Fruit fly (Drosophila melanogaster) whole organism, embryonic: Measurements from ENCODE around the gene IntS10.

Experiments used
- Atf3 ChIP-seq: fragments of 200-800 bp; sonication (Bioruptor generic); optimal IDR thresholded peaks from 3 replicates; lab custom pipeline; 2016; ENCODE audit warnings: missing biosample characterization, missing genetic modification characterization
- Atf6 ChIP-seq: fragments of 200-800 bp; sonication (Bioruptor generic); IDR thresholded peaks from 2 replicates; pipeline ENCODE4 v1.3.6; 2022; ENCODE audit warnings: missing biosample characterization, missing genetic modification characterization
- CG10462 ChIP-seq: fragments of 200-800 bp; sonication (Bioruptor generic); optimal IDR thresholded peaks from 2 replicates; lab custom pipeline; 2016; ENCODE audit warnings: missing biosample characterization, missing genetic modification characterization
- CG10654 ChIP-seq: fragments of 200-800 bp; sonication (Bioruptor generic); optimal IDR thresholded peaks from 2 replicates; lab custom pipeline; 2016; ENCODE audit warnings: missing biosample characterization, missing genetic modification characterization
- CG10959 ChIP-seq: fragments of 200-800 bp; sonication (Bioruptor generic); IDR thresholded peaks from 2 replicates; pipeline ENCODE4 v1.3.6; 2022; ENCODE audit warnings: missing biosample characterization, missing genetic modification characterization
- CG10979 ChIP-seq: fragments of 200-800 bp; sonication (Bioruptor generic); optimal IDR thresholded peaks from 2 replicates; lab custom pipeline; 2018; ENCODE audit warnings: missing biosample characterization, mild to moderate bottlenecking, missing genetic modification characterization, moderate library complexity
- CG11560 ChIP-seq: fragments of 200-800 bp; sonication (Bioruptor generic); IDR thresholded peaks from 3 replicates; pipeline ENCODE4 v1.3.6; 2022; ENCODE audit warnings: missing biosample characterization, missing genetic modification characterization
- CG14014 ChIP-seq: fragments of 200-800 bp; sonication (Bioruptor generic); IDR thresholded peaks from 2 replicates; pipeline ENCODE4 v1.3.6; 2022; ENCODE audit warnings: missing biosample characterization, missing genetic modification characterization
- CG17612 ChIP-seq: fragments of 200-800 bp; sonication (Bioruptor generic); IDR thresholded peaks from 2 replicates; pipeline ENCODE4 v1.3.6; 2022; ENCODE audit warnings: missing biosample characterization, missing genetic modification characterization
- CG2712 ChIP-seq: fragments of 200-800 bp; optimal IDR thresholded peaks from 3 replicates; lab custom pipeline; 2019; ENCODE audit warnings: missing biosample characterization, mild to moderate bottlenecking, missing genetic modification characterization, moderate library complexity
- CG30431 ChIP-seq: fragments of 200-800 bp; sonication (Bioruptor generic); optimal IDR thresholded peaks from 2 replicates; lab custom pipeline; 2017; ENCODE audit warnings: missing biosample characterization, missing genetic modification characterization
- CG3065 ChIP-seq: fragments of 200-800 bp; sonication (Bioruptor generic); optimal IDR thresholded peaks from 2 replicates; lab custom pipeline; 2016; ENCODE audit warnings: missing biosample characterization, missing genetic modification characterization
- CG31365 ChIP-seq: fragments of 200-800 bp; sonication (Bioruptor generic); optimal IDR thresholded peaks from 2 replicates; lab custom pipeline; 2018; ENCODE audit warnings: missing biosample characterization, mild to moderate bottlenecking, missing genetic modification characterization
- CG42726 ChIP-seq: fragments of 200-800 bp; sonication (Bioruptor generic); IDR thresholded peaks from 2 replicates; pipeline ENCODE4 v1.3.6; 2022; ENCODE audit warnings: missing biosample characterization, missing genetic modification characterization; ENCODE audit not compliant: partially characterized antibody
- CG4360 ChIP-seq: fragments of 200-800 bp; sonication (Bioruptor generic); IDR thresholded peaks from 2 replicates; pipeline ENCODE4 v1.3.6; 2022; ENCODE audit warnings: missing biosample characterization, missing genetic modification characterization
- CG4617 ChIP-seq: fragments of 200-800 bp; sonication (Bioruptor generic); optimal IDR thresholded peaks from 3 replicates; lab custom pipeline; 2016; ENCODE audit warnings: missing biosample characterization, missing genetic modification characterization, borderline replicate concordance
- CG5953 ChIP-seq: fragments of 200-800 bp; sonication (Bioruptor generic); IDR thresholded peaks from 2 replicates; pipeline ENCODE4 v1.3.6; 2022; ENCODE audit warnings: missing biosample characterization, missing genetic modification characterization
- CG6272 ChIP-seq: fragments of 200-800 bp; sonication (Bioruptor generic); IDR thresholded peaks from 2 replicates; pipeline ENCODE4 v1.3.6; 2022; ENCODE audit warnings: missing biosample characterization, missing genetic modification characterization
- CG9437 ChIP-seq: fragments of 200-800 bp; sonication (Bioruptor generic); optimal IDR thresholded peaks from 2 replicates; lab custom pipeline; 2018; ENCODE audit warnings: missing biosample characterization, mild to moderate bottlenecking, missing genetic modification characterization
- Dip3 ChIP-seq: fragments of 200-800 bp; sonication (Bioruptor generic); optimal IDR thresholded peaks from 3 replicates; lab custom pipeline; 2016; ENCODE audit warnings: missing biosample characterization, missing genetic modification characterization
- Doc3 ChIP-seq: fragments of 200-800 bp; sonication (Bioruptor generic); IDR thresholded peaks from 3 replicates; pipeline ENCODE4 v1.3.6; 2022; ENCODE audit warnings: missing biosample characterization, missing genetic modification characterization; ENCODE audit not compliant: partially characterized antibody
- Dref ChIP-seq: fragments of 200-800 bp; sonication (Bioruptor generic); IDR thresholded peaks from 2 replicates; pipeline ENCODE4 v1.3.6; 2022; ENCODE audit warnings: missing biosample characterization, missing genetic modification characterization
- Fer3 ChIP-seq: fragments of 200-800 bp; sonication (Bioruptor generic); optimal IDR thresholded peaks from 2 replicates; lab custom pipeline; 2018; ENCODE audit warnings: missing biosample characterization, mild to moderate bottlenecking, missing genetic modification characterization, moderate library complexity
- Gug ChIP-seq: fragments of 200-800 bp; sonication (Bioruptor generic); IDR thresholded peaks from 4 replicates; pipeline ENCODE4 v1.3.6; 2022; ENCODE audit warnings: missing biosample characterization, missing genetic modification characterization
- Hand ChIP-seq: fragments of 200-800 bp; sonication (Bioruptor generic); optimal IDR thresholded peaks from 2 replicates; lab custom pipeline; 2017; ENCODE audit warnings: mild to moderate bottlenecking, missing biosample characterization, missing genetic modification reagents, missing genetic modification characterization
- HmgZ ChIP-seq: fragments of 200-800 bp; sonication (Bioruptor generic); optimal IDR thresholded peaks from 2 replicates; lab custom pipeline; 2018; ENCODE audit warnings: missing biosample characterization, mild to moderate bottlenecking, missing genetic modification characterization
- Mes4 ChIP-seq: fragments of 200-800 bp; sonication (Bioruptor generic); optimal IDR thresholded peaks from 2 replicates; lab custom pipeline; 2016; ENCODE audit warnings: missing biosample characterization, missing genetic modification characterization
- Side ChIP-seq: fragments of 200-800 bp; sonication (Bioruptor generic); optimal IDR thresholded peaks from 2 replicates; lab custom pipeline; 2016; ENCODE audit warnings: missing biosample characterization, missing genetic modification characterization
- Sry-β ChIP-seq: fragments of 200-800 bp; sonication (Bioruptor generic); optimal IDR thresholded peaks from 2 replicates; lab custom pipeline; 2018; ENCODE audit warnings: missing biosample characterization, mild to moderate bottlenecking, missing genetic modification characterization, moderate library complexity
- Trl ChIP-seq, 3 experiments: fragments of >200 bp in 2 of 3; fragments of 200-800 bp in 1 of 3; sonication (Bioruptor generic) in 1 of 3; optimal IDR thresholded peaks; 2 replicates in 1 of 3; 3 replicates in 2 of 3; lab custom pipeline; 2016 to 2017; ENCODE audit warnings: missing biosample characterization in 1 of 3, missing genetic modification characterization in 1 of 3
- al ChIP-seq: fragments of 200-800 bp; sonication (Bioruptor generic); IDR thresholded peaks from 2 replicates; pipeline ENCODE4 v1.3.6; 2022; ENCODE audit warnings: missing biosample characterization, missing genetic modification characterization
- ci ChIP-seq: fragments of 200-800 bp; sonication (Bioruptor generic); IDR thresholded peaks from 3 replicates; pipeline ENCODE4 v1.3.6; 2022; ENCODE audit warnings: missing biosample characterization, missing genetic modification characterization
- dati ChIP-seq: fragments of 200-800 bp; sonication (Bioruptor generic); IDR thresholded peaks from 2 replicates; pipeline ENCODE4 v1.3.6; 2022; ENCODE audit warnings: missing biosample characterization, missing genetic modification characterization
- en ChIP-seq: fragments of 200-800 bp; sonication (Bioruptor generic); optimal IDR thresholded peaks from 2 replicates; lab custom pipeline; 2016; ENCODE audit warnings: missing biosample characterization, missing genetic modification characterization
- exex ChIP-seq: fragments of 200-800 bp; sonication (Bioruptor generic); optimal IDR thresholded peaks from 4 replicates; lab custom pipeline; 2018; ENCODE audit warnings: missing biosample characterization, mild to moderate bottlenecking, missing genetic modification characterization, moderate library complexity
- grau ChIP-seq: fragments of 200-800 bp; optimal IDR thresholded peaks from 3 replicates; lab custom pipeline; 2019; ENCODE audit warnings: missing biosample characterization, mild to moderate bottlenecking, missing genetic modification characterization, moderate library complexity
- kah ChIP-seq: fragments of 200-800 bp; sonication (Bioruptor generic); optimal IDR thresholded peaks from 2 replicates; lab custom pipeline; 2018; ENCODE audit warnings: missing biosample characterization, mild to moderate bottlenecking, missing genetic modification characterization
- lab ChIP-seq: fragments of 200-800 bp; sonication (Bioruptor generic); optimal IDR thresholded peaks from 3 replicates; lab custom pipeline; 2017; ENCODE audit warnings: missing biosample characterization, missing genetic modification characterization, mild to moderate bottlenecking, moderate library complexity, missing genetic modification reagents
- mam ChIP-seq: fragments of 200-800 bp; sonication (Bioruptor generic); optimal IDR thresholded peaks from 3 replicates; lab custom pipeline; 2016; ENCODE audit warnings: missing biosample characterization, missing genetic modification characterization
- run ChIP-seq: fragments of 200-800 bp; sonication (Bioruptor generic); optimal IDR thresholded peaks from 3 replicates; lab custom pipeline; 2018; ENCODE audit warnings: missing biosample characterization, mild to moderate bottlenecking, missing genetic modification characterization
- sc ChIP-seq, 3 experiments: fragments of >200 bp in 2 of 3; fragments of 200-800 bp in 1 of 3; sonication (Bioruptor generic) in 1 of 3; optimal IDR thresholded peaks; 2 replicates in 2 of 3; 3 replicates in 1 of 3; lab custom pipeline; 2017; ENCODE audit warnings: mild to moderate bottlenecking in 1 of 3, missing biosample characterization in 1 of 3, missing genetic modification characterization in 1 of 3, missing genetic modification reagents in 1 of 3
- sens-2 ChIP-seq: fragments of 200-800 bp; sonication (Bioruptor generic); IDR thresholded peaks from 2 replicates; pipeline ENCODE4 v1.3.6; 2022; ENCODE audit warnings: missing biosample characterization, missing genetic modification characterization
- slou ChIP-seq: fragments of 200-800 bp; sonication (Bioruptor generic); optimal IDR thresholded peaks from 3 replicates; lab custom pipeline; 2016; ENCODE audit warnings: missing biosample characterization, missing genetic modification characterization
- sob ChIP-seq: fragments of 200-800 bp; sonication (Bioruptor generic); IDR thresholded peaks from 2 replicates; pipeline ENCODE4 v1.3.6; 2022; ENCODE audit warnings: missing biosample characterization, missing genetic modification characterization
- sug ChIP-seq: fragments of 200-800 bp; optimal IDR thresholded peaks from 2 replicates; lab custom pipeline; 2019; ENCODE audit warnings: missing biosample characterization, mild to moderate bottlenecking, missing genetic modification characterization, moderate library complexity
- tin ChIP-seq: fragments of 200-800 bp; sonication (Bioruptor generic); optimal IDR thresholded peaks from 3 replicates; lab custom pipeline; 2016; ENCODE audit warnings: missing biosample characterization, missing genetic modification characterization
- tio ChIP-seq: fragments of 200-800 bp; sonication (Bioruptor generic); optimal IDR thresholded peaks from 2 replicates; lab custom pipeline; 2017; ENCODE audit warnings: missing biosample characterization, missing genetic modification characterization, inconsistent platforms
- tll ChIP-seq, 2 experiments: fragments of 200-800 bp in 1 of 2; fragments of >200 bp in 1 of 2; sonication (Bioruptor generic) in 1 of 2; optimal IDR thresholded peaks; 2 replicates each; lab custom pipeline; 2017 to 2019; ENCODE audit warnings: missing biosample characterization in 2 of 2, missing genetic modification characterization in 2 of 2, mild to moderate bottlenecking in 1 of 2, moderate library complexity in 1 of 2
- ttk ChIP-seq: fragments of 200-800 bp; sonication (Bioruptor generic); IDR thresholded peaks from 2 replicates; pipeline ENCODE4 v2.1.2; 2022; ENCODE audit warnings: missing biosample characterization, missing genetic modification characterization
- unpg ChIP-seq: fragments of 200-800 bp; sonication (Bioruptor generic); optimal IDR thresholded peaks from 3 replicates; lab custom pipeline; 2018; ENCODE audit warnings: missing biosample characterization, mild to moderate bottlenecking, missing genetic modification characterization, moderate library complexity
- wor ChIP-seq: fragments of 200-800 bp; sonication (Bioruptor generic); IDR thresholded peaks from 2 replicates; pipeline ENCODE4 v1.3.6; 2022; ENCODE audit warnings: missing biosample characterization, missing genetic modification characterization

Gene IntS10

dm6 chr3L:3851847-3852246 lies 45.3 kb downstream of the IntS10 start (continued):
- no peak for TF ChIP-seq CG9437 (GFP tag; lab: Kevin White, UChicago)
- no peak for TF ChIP-seq exex (tag; lab: Kevin White, UChicago)
- TF ChIP-seq Trl (optimal IDR thresholded peaks at IDR 0.05; lab: Kevin White, UChicago): no peak
- peak; percentile 4 for TF ChIP-seq Trl (GFP tag; optimal IDR thresholded peaks at IDR 0.05; lab: Kevin White, UChicago)
- TF ChIP-seq dati: no peak
- TF ChIP-seq CG10979: peak; percentile 64
- TF ChIP-seq tio (GFP tag; lab: Kevin White, UChicago): no peak
- TF ChIP-seq wor (GFP tag; lab: Robert Waterston, UW): no peak
- no peak for TF ChIP-seq Atf6 (GFP tag; lab: Robert Waterston, UW)
- no peak for TF ChIP-seq tll (GFP tag; optimal IDR thresholded peaks at IDR 0.05; lab: Kevin White, UChicago)
- TF ChIP-seq CG10462 (GFP tag; lab: Kevin White, UChicago): no peak
- TF ChIP-seq Dref: no peak
- no peak for TF ChIP-seq CG3065
- TF ChIP-seq al (GFP tag; lab: Robert Waterston, UW): no peak
- TF ChIP-seq sc (optimal IDR thresholded peaks at IDR 0.05; lab: Kevin White, UChicago): no peak
- peak; percentile 1 for TF ChIP-seq sc (GFP tag; optimal IDR thresholded peaks at IDR 0.05; lab: Kevin White, UChicago)
- TF ChIP-seq Doc3 (GFP tag; lab: Robert Waterston, UW): no peak
- no peak for TF ChIP-seq CG10654 (GFP tag; lab: Kevin White, UChicago)
- no peak for TF ChIP-seq CG11560 (tag; lab: Robert Waterston, UW)
- no peak for TF ChIP-seq run (tag; lab: Kevin White, UChicago)
- TF ChIP-seq Fer3: no peak
- no peak for TF ChIP-seq CG4617 (GFP tag; lab: Kevin White, UChicago)
- no peak for TF ChIP-seq CG14014 (GFP tag; lab: Robert Waterston, UW)
- peak; percentile 22 for TF ChIP-seq mam (GFP tag; lab: Kevin White, UChicago)
- peak; percentile 20 for TF ChIP-seq en (GFP tag; lab: Kevin White, UChicago)
- TF ChIP-seq Atf3: no peak
- TF ChIP-seq sug (tag; lab: Kevin White, UChicago): no peak
- peak; percentile 36 for TF ChIP-seq grau
- peak; percentile 24 for TF ChIP-seq lab
- no peak for TF ChIP-seq CG4360
- TF ChIP-seq sob: no peak
- TF ChIP-seq Hand (GFP tag; lab: Kevin White, UChicago): no peak
- no peak for TF ChIP-seq Mes4 (GFP tag; lab: Kevin White, UChicago)
- TF ChIP-seq Side: no peak
- no peak for TF ChIP-seq sens-2 (GFP tag; lab: Robert Waterston, UW)
- TF ChIP-seq unpg (GFP tag; lab: Kevin White, UChicago): peak; percentile 51
- TF ChIP-seq slou: no peak
- TF ChIP-seq Sry-β (GFP tag; lab: Kevin White, UChicago): no peak
- TF ChIP-seq ci (GFP tag; lab: Robert Waterston, UW): peak; percentile 47; the same call in 1 of the 3 replicates
- no peak for TF ChIP-seq CG31365 (tag; lab: Kevin White, UChicago)
- peak; percentile 0 for TF ChIP-seq CG30431 (GFP tag; lab: Kevin White, UChicago)
- TF ChIP-seq CG5953 (GFP tag; lab: Robert Waterston, UW): no peak
- peak; percentile 74 for TF ChIP-seq CG2712 (tag; lab: Kevin White, UChicago)
- TF ChIP-seq kah: no peak
- 0 out of 4 replicates have a peak, but pooled peaks have one; percentile 11 for TF ChIP-seq Gug
- no peak for TF ChIP-seq Dip3 (GFP tag; lab: Kevin White, UChicago)
- no peak for TF ChIP-seq HmgZ (tag; lab: Kevin White, UChicago)
- TF ChIP-seq CG6272 (GFP tag; lab: Robert Waterston, UW): no peak
- no peak for TF ChIP-seq CG10959
- TF ChIP-seq tin: peak; percentile 51
- no peak for TF ChIP-seq CG17612 (GFP tag; lab: Robert Waterston, UW)
- no peak for TF ChIP-seq CG42726 (GFP tag; lab: Robert Waterston, UW)
- no peak for TF ChIP-seq ttk (GFP tag; lab: Robert Waterston, UW)
